Worm (Caenorhabditis elegans) whole organism, early embryonic: ENCODE data around the gene C41G11.1.
A peak's percentile ranks its signal among the peaks of the same experiment; 100 is the strongest.

ENCODE experiments used
- B0310.2 ChIP-seq: sonication (generic microtip); optimal IDR thresholded peaks from 2 replicates; lab custom pipeline; 2016; ENCODE audit warnings: mild to moderate bottlenecking, missing genetic modification characterization, missing compliant biosample characterization
- F13C5.2 ChIP-seq: sonication (generic microtip); optimal IDR thresholded peaks from 2 replicates; lab custom pipeline; 2017; ENCODE audit warnings: mild to moderate bottlenecking, missing genetic modification characterization, inconsistent platforms, missing compliant biosample characterization
- ama-1 ChIP-seq: fragments of 150-350 bp; optimal IDR thresholded peaks from 2 replicates; lab custom pipeline; 2014
- ceh-36 ChIP-seq: sonication (generic microtip); optimal IDR thresholded peaks from 2 replicates; lab custom pipeline; 2016; ENCODE audit warnings: missing genetic modification characterization, inconsistent platforms, missing compliant biosample characterization
- flt-1 ChIP-seq: fragments of 200-800 bp; sonication (Bioruptor generic); IDR thresholded peaks from 2 replicates; pipeline ENCODE4 v1.3.6; 2022; ENCODE audit warnings: missing genetic modification characterization, missing compliant biosample characterization
- hnd-1 ChIP-seq: sonication (generic microtip); optimal IDR thresholded peaks from 2 replicates; lab custom pipeline; 2016; ENCODE audit warnings: missing genetic modification characterization, missing compliant biosample characterization
- sea-1 ChIP-seq: fragments of 200-800 bp; sonication (Bioruptor generic); conservative IDR thresholded peaks from 2 replicates; pipeline ENCODE4 v1.3.6; 2022; ENCODE audit warnings: missing genetic modification characterization, missing compliant biosample characterization
- tbx-11 ChIP-seq: fragments of 200-800 bp; sonication (Bioruptor generic); IDR thresholded peaks from 2 replicates; pipeline ENCODE4 v1.3.6; 2022; ENCODE audit warnings: missing genetic modification characterization, missing compliant biosample characterization

DNA sequence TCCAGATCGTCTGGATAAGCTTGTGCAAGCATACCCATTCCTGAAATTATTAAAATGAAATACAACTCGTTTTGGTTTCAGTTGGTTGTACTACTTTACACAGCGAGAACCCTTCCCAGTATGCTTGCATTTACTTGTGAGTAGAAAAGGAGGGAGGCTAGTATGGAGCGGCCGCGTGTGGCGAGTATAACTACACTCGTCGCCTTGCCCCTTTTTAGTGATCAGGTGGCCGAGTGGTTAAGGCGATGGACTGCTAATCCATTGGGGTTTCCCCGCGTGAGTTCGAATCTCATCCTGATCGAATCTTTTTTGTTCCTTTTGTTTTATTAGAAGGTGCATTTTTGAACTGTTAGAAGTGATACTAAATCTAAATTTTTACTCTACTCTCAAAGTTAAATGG, 12.2 kb downstream of the C41G11.1 start:
- TF ChIP-seq hnd-1, result peak; percentile 86
- no peak for TF ChIP-seq ama-1
- peak; percentile 97 for TF ChIP-seq tbx-11
- TF ChIP-seq F13C5.2 (tag; lab: Kevin White, UChicago), result peak; percentile 93
- TF ChIP-seq B0310.2 (tag; lab: Kevin White, UChicago), result peak; percentile 90
- TF ChIP-seq flt-1 (GFP tag; lab: Robert Waterston, UW), result peak; percentile 99
- peak; percentile 98 for TF ChIP-seq ceh-36
- peak; percentile 97 for TF ChIP-seq sea-1
